Worm (Caenorhabditis elegans): Measurements from ENCODE around the gene sre-45.

DNA sequence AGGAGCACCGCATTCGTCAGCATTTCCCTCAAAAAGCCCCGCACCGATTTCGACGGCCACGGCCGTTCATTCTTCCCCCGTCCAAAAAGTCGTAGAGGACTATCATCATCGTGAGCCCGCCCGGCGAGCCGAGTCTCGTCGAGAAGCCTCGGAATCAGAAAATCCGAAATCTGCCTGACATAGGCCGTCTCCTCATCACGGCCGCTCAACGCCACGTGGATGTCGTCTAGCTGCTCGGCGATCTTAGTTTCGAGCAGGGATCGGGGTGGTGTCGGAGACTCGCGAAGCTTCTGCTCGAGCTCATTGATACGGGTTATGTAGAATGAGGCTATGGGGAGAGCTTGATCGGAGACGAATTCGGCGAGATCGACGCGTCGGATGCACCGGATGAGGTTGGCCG lies 11.4 kb downstream of the sre-45 start:
- TF ChIP-seq pqm-1 (tag; optimal IDR thresholded peaks at IDR 0.05) (no peak), ama-1 (optimal IDR thresholded peaks at IDR 0.05) (no peak), ets-4 (tag; optimal IDR thresholded peaks at IDR 0.05) (no peak)

All from whole organism, late embryonic.